Worm (Caenorhabditis elegans) whole organism, L3 larva: Measurements from ENCODE around the gene catp-4.

ENCODE experiments used
- daf-12 ChIP-seq: fragments of 150-350 bp; optimal IDR thresholded peaks from 2 replicates; lab custom pipeline; 2014; ENCODE audit warnings: missing biosample characterization, missing genetic modification reagents, missing genetic modification characterization
- elt-1 ChIP-seq: fragments of 150-350 bp; optimal IDR thresholded peaks from 2 replicates; lab custom pipeline; 2014; ENCODE audit warnings: missing biosample characterization, missing genetic modification characterization
- fkh-10 ChIP-seq: sonication (generic microtip); optimal IDR thresholded peaks from 2 replicates; lab custom pipeline; 2017; ENCODE audit warnings: missing biosample characterization, missing genetic modification reagents, missing genetic modification characterization
- nhr-25 ChIP-seq: sonication (generic microtip); optimal IDR thresholded peaks from 2 replicates; lab custom pipeline; 2017; ENCODE audit warnings: missing biosample characterization, missing genetic modification characterization
- pqm-1 ChIP-seq: fragments of 150-350 bp; optimal IDR thresholded peaks from 2 replicates; lab custom pipeline; 2017; ENCODE audit warnings: missing biosample characterization, missing genetic modification characterization, inconsistent platforms
- unc-39 ChIP-seq: sonication (generic microtip); optimal IDR thresholded peaks from 4 replicates; lab custom pipeline; 2017; ENCODE audit warnings: missing biosample characterization, missing genetic modification characterization
- unc-62 ChIP-seq: fragments of 150-350 bp; sonication (generic microtip); optimal IDR thresholded peaks from 4 replicates; lab custom pipeline; 2014; ENCODE audit warnings: missing biosample characterization, missing genetic modification reagents, missing genetic modification characterization
- ztf-4 ChIP-seq: fragments of 150-350 bp; optimal IDR thresholded peaks from 2 replicates; lab custom pipeline; 2014; ENCODE audit warnings: missing biosample characterization, missing genetic modification characterization

ce11 chrII:14573315-14573714, 20.1 kb upstream of the catp-4 start, which contains the start of gene madf-5:
- TF ChIP-seq unc-62 (GFP tag; lab: Kevin White, UChicago) (no peak), nhr-25 (no peak), unc-39 (tag; lab: Kevin White, UChicago) (no peak), fkh-10 (GFP tag; lab: Kevin White, UChicago) (no peak), elt-1 (tag; lab: Kevin White, UChicago) (no peak), daf-12 (tag; lab: Kevin White, UChicago) (no peak), ztf-4 (tag; lab: Kevin White, UChicago) (no peak), pqm-1 (tag; lab: Kevin White, UChicago) (no peak)
